Worm (Caenorhabditis elegans): Measurements from ENCODE around the gene T24D5.4.

T24D5.4 gene

ce11 chrX:12583497-12583896, 13.5 kb upstream of the T24D5.4 start:
- no peak for TF ChIP-seq tbx-2 (tag; optimal IDR thresholded peaks at IDR 0.05)
- no peak for TF ChIP-seq pag-3 (tag; optimal IDR thresholded peaks at IDR 0.05; ENCODE audit: borderline replicate concordance)
- no peak for TF ChIP-seq tbx-7 (tag; optimal IDR thresholded peaks at IDR 0.05)
- TF ChIP-seq fkh-10 (GFP tag; optimal IDR thresholded peaks at IDR 0.05): no peak

- no peak for TF ChIP-seq ceh-6 (GFP tag; optimal IDR thresholded peaks at IDR 0.05)
- no peak for TF ChIP-seq pqm-1 (tag; optimal IDR thresholded peaks at IDR 0.05)
- no peak for TF ChIP-seq sox-4 (tag; optimal IDR thresholded peaks at IDR 0.05)
- TF ChIP-seq fkh-6 (tag; optimal IDR thresholded peaks at IDR 0.05): no peak
- no peak for TF ChIP-seq ceh-19 (GFP tag; optimal IDR thresholded peaks at IDR 0.05)
- no peak for TF ChIP-seq unc-86 (tag; optimal IDR thresholded peaks at IDR 0.05)
- no peak for TF ChIP-seq nfya-1 (tag; optimal IDR thresholded peaks at IDR 0.05)
- no peak for TF ChIP-seq madf-2 (tag; optimal IDR thresholded peaks at IDR 0.05)
- no peak for TF ChIP-seq ceh-9 (tag; optimal IDR thresholded peaks at IDR 0.05)
- no peak for TF ChIP-seq ceh-34 (tag; optimal IDR thresholded peaks at IDR 0.05)
- TF ChIP-seq pag-3 (tag; optimal IDR thresholded peaks at IDR 0.05; ENCODE audit: borderline replicate concordance): no peak
- no peak for TF ChIP-seq che-1 (tag; optimal IDR thresholded peaks at IDR 0.05)
These were observed 10.6 kb upstream of the T24D5.4 start, which contains the start of gene T24D5.2 for ce11 chrX:12586352-12586751. Gene T24D5.2, minus strand, starts transcription at chrX:12586452.

ce11 chrX:12589503-12589902, 7.5 kb upstream of the T24D5.4 start:
- TF ChIP-seq ceh-48 (tag; optimal IDR thresholded peaks at IDR 0.05): no peak
- no peak for TF ChIP-seq ceh-14 (tag; optimal IDR thresholded peaks at IDR 0.05)
- TF ChIP-seq lin-11 (tag; optimal IDR thresholded peaks at IDR 0.05): no peak
- TF ChIP-seq pax-1 (tag; optimal IDR thresholded peaks at IDR 0.05): no peak
- TF ChIP-seq ceh-22 (tag; optimal IDR thresholded peaks at IDR 0.05): no peak
- no peak for TF ChIP-seq ceh-24 (tag; optimal IDR thresholded peaks at IDR 0.05)
- TF ChIP-seq pat-9 (tag; optimal IDR thresholded peaks at IDR 0.05): no peak

- TF ChIP-seq syd-9 (tag; optimal IDR thresholded peaks at IDR 0.05) (no peak), tbx-2 (tag; optimal IDR thresholded peaks at IDR 0.05) (no peak), hlh-15 (tag; optimal IDR thresholded peaks at IDR 0.05) (no peak), pag-3 (tag; optimal IDR thresholded peaks at IDR 0.05; ENCODE audit: borderline replicate concordance) (no peak), nhr-11 (tag; optimal IDR thresholded peaks at IDR 0.05) (no peak), dve-1 (tag; optimal IDR thresholded peaks at IDR 0.05) (no peak), dmd-4 (tag; optimal IDR thresholded peaks at IDR 0.05; ENCODE audit: borderline replicate concordance) (no peak), hlh-8 (tag; optimal IDR thresholded peaks at IDR 0.05) (no peak), hlh-6 (tag; optimal IDR thresholded peaks at IDR 0.05) (no peak), ceh-45 (GFP tag; IDR thresholded peaks at IDR 0.05) (no peak), pha-4 (tag; optimal IDR thresholded peaks at IDR 0.05) (no peak), ceh-14 (tag; optimal IDR thresholded peaks at IDR 0.05) (no peak), rnt-1 (tag; optimal IDR thresholded peaks at IDR 0.05) (no peak), nfya-1 (tag; optimal IDR thresholded peaks at IDR 0.05) (no peak)
These were observed 1.8 kb upstream of the T24D5.4 start for ce11 chrX:12595217-12595616.

- TF ChIP-seq elt-2 (tag; optimal IDR thresholded peaks at IDR 0.05) (peak; percentile 11), ceh-9 (tag; optimal IDR thresholded peaks at IDR 0.05) (no peak), fax-1 (tag; optimal IDR thresholded peaks at IDR 0.05) (no peak), mec-3 (tag; optimal IDR thresholded peaks at IDR 0.05; ENCODE audit: borderline replicate concordance) (no peak), lin-11 (tag; optimal IDR thresholded peaks at IDR 0.05) (no peak)
These were observed 1.0 kb upstream of the T24D5.4 start for ce11 chrX:12595954-12596353.
